Fruit fly (Drosophila melanogaster) whole organism, embryonic: ENCODE results near the gene CG13071.

ENCODE experiments used
- Adf1 ChIP-seq: fragments of 200-800 bp; sonication (Bioruptor generic); IDR thresholded peaks from 2 replicates; pipeline ENCODE4 v1.3.6; 2022; ENCODE audit warnings: missing biosample characterization, missing genetic modification characterization
- CG10274 ChIP-seq: fragments of 200-800 bp; sonication (Bioruptor generic); optimal IDR thresholded peaks from 3 replicates; lab custom pipeline; 2017; ENCODE audit warnings: missing biosample characterization, mild to moderate bottlenecking, missing genetic modification characterization
- CG10543 ChIP-seq: fragments of 200-800 bp; sonication (Bioruptor generic); optimal IDR thresholded peaks from 3 replicates; lab custom pipeline; 2017; ENCODE audit warnings: missing biosample characterization, mild to moderate bottlenecking, missing genetic modification characterization, moderate library complexity
- CG10959 ChIP-seq: fragments of 200-800 bp; sonication (Bioruptor generic); IDR thresholded peaks from 2 replicates; pipeline ENCODE4 v1.3.6; 2022; ENCODE audit warnings: missing biosample characterization, missing genetic modification characterization
- CG11247 ChIP-seq: fragments of 200-800 bp; sonication (Bioruptor generic); IDR thresholded peaks from 2 replicates; pipeline ENCODE4 v1.3.6; 2022; ENCODE audit warnings: missing biosample characterization, missing genetic modification characterization
- CG11504 ChIP-seq: fragments of 200-800 bp; sonication (Bioruptor generic); optimal IDR thresholded peaks from 3 replicates; lab custom pipeline; 2019; ENCODE audit warnings: missing biosample characterization, mild to moderate bottlenecking, missing genetic modification characterization, moderate library complexity
- CG12155 ChIP-seq: fragments of 200-800 bp; sonication (Bioruptor generic); optimal IDR thresholded peaks from 3 replicates; lab custom pipeline; 2016; ENCODE audit warnings: missing biosample characterization, missing genetic modification characterization
- CG1233 ChIP-seq: fragments of 200-800 bp; sonication (Bioruptor generic); optimal IDR thresholded peaks from 4 replicates; lab custom pipeline; 2018; ENCODE audit warnings: missing biosample characterization, mild to moderate bottlenecking, missing genetic modification characterization
- CG12744 ChIP-seq: fragments of 200-800 bp; sonication (Bioruptor generic); optimal IDR thresholded peaks from 2 replicates; lab custom pipeline; 2016; ENCODE audit warnings: missing biosample characterization, missing genetic modification characterization
- CG13624 ChIP-seq: fragments of 200-800 bp; sonication (Bioruptor generic); optimal IDR thresholded peaks from 2 replicates; lab custom pipeline; 2016; ENCODE audit warnings: missing biosample characterization, missing genetic modification characterization
- CG18599 ChIP-seq: fragments of 200-800 bp; sonication (Bioruptor generic); optimal IDR thresholded peaks from 3 replicates; lab custom pipeline; 2017; ENCODE audit warnings: missing biosample characterization, missing genetic modification characterization, mild to moderate bottlenecking, moderate library complexity, missing genetic modification reagents
- CG2116 ChIP-seq: fragments of 200-800 bp; sonication (Bioruptor generic); optimal IDR thresholded peaks from 3 replicates; lab custom pipeline; 2018; ENCODE audit warnings: missing biosample characterization, mild to moderate bottlenecking, missing genetic modification characterization
- CG2678 ChIP-seq: fragments of 200-800 bp; sonication (Bioruptor generic); optimal IDR thresholded peaks from 3 replicates; lab custom pipeline; 2019; ENCODE audit warnings: missing biosample characterization, mild to moderate bottlenecking, missing genetic modification characterization, moderate library complexity
- CG2712 ChIP-seq: fragments of 200-800 bp; optimal IDR thresholded peaks from 3 replicates; lab custom pipeline; 2019; ENCODE audit warnings: missing biosample characterization, mild to moderate bottlenecking, missing genetic modification characterization, moderate library complexity
- CG30403 ChIP-seq: fragments of 200-800 bp; sonication (Bioruptor generic); optimal IDR thresholded peaks from 3 replicates; lab custom pipeline; 2016; ENCODE audit warnings: missing biosample characterization, missing genetic modification characterization
- CG4424 ChIP-seq: fragments of 200-800 bp; sonication (Bioruptor generic); optimal IDR thresholded peaks from 3 replicates; lab custom pipeline; 2016; ENCODE audit warnings: missing biosample characterization, missing genetic modification characterization
- CG6254 ChIP-seq: fragments of 200-800 bp; sonication (Bioruptor generic); optimal IDR thresholded peaks from 3 replicates; lab custom pipeline; 2017; ENCODE audit warnings: mild to moderate bottlenecking, missing biosample characterization, missing genetic modification reagents, missing genetic modification characterization
- CG7839 ChIP-seq: fragments of 200-800 bp; sonication (Bioruptor generic); optimal IDR thresholded peaks from 3 replicates; lab custom pipeline; 2018; ENCODE audit warnings: missing biosample characterization, mild to moderate bottlenecking, missing genetic modification characterization, moderate library complexity
- CG9609 ChIP-seq: fragments of 200-800 bp; sonication (Bioruptor generic); optimal IDR thresholded peaks from 3 replicates; lab custom pipeline; 2016; ENCODE audit warnings: missing biosample characterization, missing genetic modification characterization
- CG9797 ChIP-seq: fragments of 200-800 bp; sonication (Bioruptor generic); optimal IDR thresholded peaks from 3 replicates; lab custom pipeline; 2018; ENCODE audit warnings: missing biosample characterization, mild to moderate bottlenecking, missing genetic modification characterization
- CG9817 ChIP-seq: fragments of 200-800 bp; sonication (Bioruptor generic); optimal IDR thresholded peaks from 2 replicates; lab custom pipeline; 2018; ENCODE audit warnings: missing biosample characterization, mild to moderate bottlenecking, missing genetic modification characterization, moderate library complexity
- Dip2 ChIP-seq: fragments of 200-800 bp; sonication (Bioruptor generic); IDR thresholded peaks from 2 replicates; pipeline ENCODE4 v1.3.6; 2022; ENCODE audit warnings: missing biosample characterization, missing genetic modification characterization
- Hr51 ChIP-seq, 2 experiments: fragments of 200-800 bp; sonication (Bioruptor generic); optimal IDR thresholded peaks; 2 replicates in 1 of 2; 3 replicates in 1 of 2; lab custom pipeline; 2016 to 2018; ENCODE audit warnings: missing biosample characterization in 2 of 2, missing genetic modification characterization in 2 of 2, mild to moderate bottlenecking in 1 of 2, moderate library complexity in 1 of 2
- Mad ChIP-seq: fragments of 200-800 bp; sonication (Bioruptor generic); optimal IDR thresholded peaks from 2 replicates; lab custom pipeline; 2016; ENCODE audit warnings: missing biosample characterization, missing genetic modification characterization
- Oli ChIP-seq: fragments of 200-800 bp; sonication (Bioruptor generic); optimal IDR thresholded peaks from 2 replicates; lab custom pipeline; 2018; ENCODE audit warnings: missing biosample characterization, mild to moderate bottlenecking, missing genetic modification characterization, moderate library complexity
- Pdp1 ChIP-seq, 2 experiments: fragments of 200-800 bp; sonication (Bioruptor generic); optimal IDR thresholded peaks; 3 replicates each; lab custom pipeline; 2016; ENCODE audit warnings: missing biosample characterization in 2 of 2, missing genetic modification characterization in 2 of 2, mild to moderate bottlenecking in 1 of 2, moderate library complexity in 1 of 2
- Sox100B ChIP-seq: fragments of 200-800 bp; sonication (Bioruptor generic); optimal IDR thresholded peaks from 3 replicates; lab custom pipeline; 2018; ENCODE audit warnings: missing biosample characterization, mild to moderate bottlenecking, missing genetic modification characterization
- Sox102F ChIP-seq: fragments of 200-800 bp; sonication (Bioruptor generic); optimal IDR thresholded peaks from 2 replicates; lab custom pipeline; 2018; ENCODE audit warnings: missing biosample characterization, mild to moderate bottlenecking, missing genetic modification characterization, moderate library complexity
- Ssrp ChIP-seq: fragments of 200-800 bp; sonication (Bioruptor generic); optimal IDR thresholded peaks from 2 replicates; lab custom pipeline; 2018; ENCODE audit warnings: missing biosample characterization, mild to moderate bottlenecking, missing genetic modification characterization, moderate library complexity
- dmrt99B ChIP-seq: fragments of 200-800 bp; sonication (Bioruptor generic); optimal IDR thresholded peaks from 2 replicates; lab custom pipeline; 2018; ENCODE audit warnings: missing biosample characterization, mild to moderate bottlenecking, missing genetic modification characterization, moderate library complexity
- fru ChIP-seq: fragments of >200 bp; optimal IDR thresholded peaks from 2 replicates; lab custom pipeline; 2017
- gem ChIP-seq: fragments of 200-800 bp; sonication (Bioruptor generic); optimal IDR thresholded peaks from 2 replicates; lab custom pipeline; 2019; ENCODE audit warnings: missing biosample characterization, mild to moderate bottlenecking, missing genetic modification characterization, moderate library complexity
- jing ChIP-seq: fragments of 200-800 bp; sonication (Bioruptor generic); optimal IDR thresholded peaks from 2 replicates; lab custom pipeline; 2018; ENCODE audit warnings: missing biosample characterization, mild to moderate bottlenecking, missing genetic modification characterization
- kah ChIP-seq: fragments of 200-800 bp; sonication (Bioruptor generic); optimal IDR thresholded peaks from 2 replicates; lab custom pipeline; 2018; ENCODE audit warnings: missing biosample characterization, mild to moderate bottlenecking, missing genetic modification characterization
- oc ChIP-seq: fragments of 200-800 bp; sonication (Bioruptor generic); optimal IDR thresholded peaks from 2 replicates; lab custom pipeline; 2018; ENCODE audit warnings: missing biosample characterization, mild to moderate bottlenecking, missing genetic modification characterization, moderate library complexity
- pan ChIP-seq, 4 experiments: fragments of >200 bp in 3 of 4; fragments of 200-800 bp in 1 of 4; sonication (Bioruptor generic) in 1 of 4; optimal IDR thresholded peaks in 3 of 4; IDR thresholded peaks in 1 of 4; 2 replicates each; pipeline versions ENCODE4 v1.3.6 to Lab custom; 2017 to 2022; ENCODE audit warnings: missing biosample characterization in 2 of 4, missing genetic modification characterization in 2 of 4, mixed read lengths in 1 of 4
- peb ChIP-seq: fragments of 200-800 bp; sonication (Bioruptor generic); IDR thresholded peaks from 2 replicates; pipeline ENCODE4 v1.3.6; 2022; ENCODE audit warnings: missing biosample characterization, missing genetic modification characterization
- phol ChIP-seq: fragments of 200-800 bp; sonication (Bioruptor generic); optimal IDR thresholded peaks from 3 replicates; lab custom pipeline; 2018; ENCODE audit warnings: missing biosample characterization, mild to moderate bottlenecking, missing genetic modification characterization, moderate library complexity
- pita ChIP-seq: fragments of 200-800 bp; sonication (Bioruptor generic); optimal IDR thresholded peaks from 2 replicates; lab custom pipeline; 2017; ENCODE audit warnings: missing biosample characterization, mild to moderate bottlenecking, missing genetic modification characterization
- sd ChIP-seq: fragments of 200-800 bp; sonication (Bioruptor generic); optimal IDR thresholded peaks from 3 replicates; lab custom pipeline; 2018; ENCODE audit warnings: missing biosample characterization, mild to moderate bottlenecking, missing genetic modification characterization, moderate library complexity
- ssp ChIP-seq: fragments of 200-800 bp; sonication (Bioruptor generic); IDR thresholded peaks from 2 replicates; pipeline ENCODE4 v1.3.6; 2022; ENCODE audit warnings: missing biosample characterization, missing genetic modification characterization
- tin ChIP-seq: fragments of 200-800 bp; sonication (Bioruptor generic); optimal IDR thresholded peaks from 3 replicates; lab custom pipeline; 2016; ENCODE audit warnings: missing biosample characterization, missing genetic modification characterization
- unpg ChIP-seq: fragments of 200-800 bp; sonication (Bioruptor generic); optimal IDR thresholded peaks from 3 replicates; lab custom pipeline; 2018; ENCODE audit warnings: missing biosample characterization, mild to moderate bottlenecking, missing genetic modification characterization, moderate library complexity
- vvl ChIP-seq: fragments of 200-800 bp; sonication (Bioruptor generic); IDR thresholded peaks from 2 replicates; pipeline ENCODE4 v1.3.6; 2022; ENCODE audit warnings: missing biosample characterization, missing genetic modification characterization

CG13071 gene

DNA sequence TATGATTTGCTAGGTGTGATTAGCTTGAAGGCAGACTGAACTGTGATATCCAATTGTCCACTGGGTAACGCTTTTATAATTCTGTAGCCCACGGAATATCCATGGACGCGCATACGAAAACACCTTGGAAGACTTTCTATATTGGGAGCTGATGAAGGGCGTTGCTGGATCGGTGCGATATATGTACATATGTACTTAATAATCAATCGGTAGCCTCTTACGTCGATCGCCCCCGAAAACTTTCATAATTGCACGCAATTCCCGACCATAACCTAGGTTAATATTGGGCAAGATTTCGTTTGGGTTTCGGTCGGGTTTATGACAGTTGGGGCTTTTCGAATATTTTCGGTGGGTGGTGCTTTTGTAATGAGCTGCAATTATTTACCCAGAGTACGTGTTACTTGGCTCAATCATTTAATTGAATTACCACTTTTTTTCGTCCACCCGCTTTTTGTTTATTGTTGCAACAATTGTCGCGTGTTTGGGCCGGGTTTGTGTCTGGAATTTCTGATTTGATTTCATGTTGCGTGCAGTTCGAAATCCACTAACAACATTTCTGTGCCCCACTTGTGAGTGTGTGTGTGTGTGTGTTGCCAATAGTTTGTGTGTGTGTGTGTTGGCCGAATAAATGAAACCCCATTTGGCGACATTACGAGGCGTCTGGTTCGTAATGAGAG is 19.5 kb downstream of the CG13071 start, which contains the start of gene CG13049:
CG13049 (minus strand) TSS at position 51 of the 677 bp plus-strand sequence.
- TF ChIP-seq Mad (GFP tag; lab: Kevin White, UChicago) (no peak), sd (tag; lab: Kevin White, UChicago) (peak; percentile 3), pan (optimal IDR thresholded peaks at IDR 0.05; lab: Kevin White, UChicago) (no peak), pan (GFP tag; optimal IDR thresholded peaks at IDR 0.05 in 1 of 2, IDR thresholded peaks at IDR 0.05 in 1 of 2) (peak in 1 of 2 experiments; percentile 12), vvl (GFP tag; lab: Robert Waterston, UW) (peak; percentile 52; the same call in 1 of the 2 replicates)

DNA sequence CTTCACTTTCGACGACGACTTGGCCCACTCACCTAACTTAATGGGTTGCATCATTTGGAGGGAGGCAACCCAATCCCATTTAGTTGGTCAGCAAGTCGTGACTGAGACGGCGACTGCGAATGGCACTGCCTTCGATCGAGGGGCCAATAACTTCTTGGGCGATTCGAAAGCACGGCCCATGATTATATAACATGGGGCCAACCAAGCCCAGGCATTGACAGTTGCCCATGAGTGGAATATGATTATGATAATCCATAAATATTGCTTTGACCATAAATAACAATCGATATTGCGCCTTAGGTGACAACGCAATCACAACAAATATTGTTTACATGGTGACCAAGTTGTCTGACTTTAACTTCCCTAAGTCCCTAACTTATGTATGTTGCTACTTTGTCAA is 21.3 kb downstream of the CG13071 start, which contains the start of gene CG13048:
CG13048 (minus strand) TSS at position 101 of the 400 bp plus-strand sequence.
- TF ChIP-seq CG2116 (GFP tag; lab: Kevin White, UChicago) (no peak), ssp (no peak), pan (optimal IDR thresholded peaks at IDR 0.05; lab: Kevin White, UChicago) (no peak), pan (GFP tag; optimal IDR thresholded peaks at IDR 0.05 in 1 of 2, IDR thresholded peaks at IDR 0.05 in 1 of 2) (no peak), oc (tag; lab: Kevin White, UChicago) (peak; percentile 31), CG30403 (GFP tag; lab: Kevin White, UChicago) (no peak), Pdp1 (GFP tag; optimal IDR thresholded peaks at IDR 0.05; lab: Kevin White, UChicago) (peak in 1 of 2 experiments; percentile 85), unpg (GFP tag; lab: Kevin White, UChicago) (no peak)

dm6 chr3L:16285346-16285911 is 22.9 kb downstream of the CG13071 start, which contains the start of gene CG13047:
Gene CG13047 (minus strand): TSS chr3L:16285396.
- no peak for TF ChIP-seq CG6254
- peak in 1 of 2 experiments; percentile 54 for TF ChIP-seq Hr51 (GFP tag; optimal IDR thresholded peaks at IDR 0.05; lab: Kevin White, UChicago)
- no peak for TF ChIP-seq Sox100B (GFP tag; lab: Kevin White, UChicago)
- peak; percentile 22 for TF ChIP-seq phol (tag; lab: Kevin White, UChicago)
- TF ChIP-seq CG10959 (GFP tag; lab: Robert Waterston, UW), result no peak
- no peak for TF ChIP-seq Ssrp (tag; lab: Kevin White, UChicago)
- TF ChIP-seq CG18599 (GFP tag; lab: Kevin White, UChicago), result no peak
- no peak for TF ChIP-seq CG12744 (GFP tag; lab: Kevin White, UChicago)
- TF ChIP-seq jing (GFP tag; lab: Kevin White, UChicago), result no peak
- peak; percentile 55 for TF ChIP-seq CG11504 (tag; lab: Kevin White, UChicago)
- no peak for TF ChIP-seq CG13624 (GFP tag; lab: Kevin White, UChicago)
- TF ChIP-seq Adf1, result no peak
- TF ChIP-seq pita (GFP tag; lab: Kevin White, UChicago), result no peak
- TF ChIP-seq kah (GFP tag; lab: Kevin White, UChicago), result no peak
- TF ChIP-seq CG12155 (GFP tag; lab: Kevin White, UChicago), result no peak
- no peak for TF ChIP-seq CG10274 (GFP tag; lab: Kevin White, UChicago)
- peak; percentile 44 for TF ChIP-seq dmrt99B (tag; lab: Kevin White, UChicago)
- no peak for TF ChIP-seq CG11247 (GFP tag; lab: Robert Waterston, UW)
- TF ChIP-seq CG4424 (GFP tag; lab: Kevin White, UChicago), result no peak
- TF ChIP-seq CG9797 (GFP tag; lab: Kevin White, UChicago), result no peak
- peak; percentile 15 for TF ChIP-seq Oli (tag; lab: Kevin White, UChicago)
- no peak for TF ChIP-seq tin (GFP tag; lab: Kevin White, UChicago)
- no peak for TF ChIP-seq CG1233 (GFP tag; lab: Kevin White, UChicago)
- TF ChIP-seq CG2678 (tag; lab: Kevin White, UChicago), result peak; percentile 36
- TF ChIP-seq peb (GFP tag; lab: Robert Waterston, UW), result no peak
- no peak for TF ChIP-seq CG10543 (GFP tag; lab: Kevin White, UChicago)
- peak; percentile 11 for TF ChIP-seq CG2712 (tag; lab: Kevin White, UChicago)
- peak; percentile 29 for TF ChIP-seq gem (tag; lab: Kevin White, UChicago)
- TF ChIP-seq Dip2, result no peak
- TF ChIP-seq fru, result no peak
- peak; percentile 25 for TF ChIP-seq CG7839 (tag; lab: Kevin White, UChicago)
- TF ChIP-seq CG9817, result no peak
- peak; percentile 36 for TF ChIP-seq Sox102F
- TF ChIP-seq CG9609 (GFP tag; lab: Kevin White, UChicago), result no peak
